Fruit fly (Drosophila melanogaster) whole organism, prepupa: ENCODE data around the gene CG14860.

Experiments used
- Blimp-1 ChIP-seq: fragments of 200-800 bp; sonication (Bioruptor generic); optimal IDR thresholded peaks from 3 replicates; lab custom pipeline; 2017; ENCODE audit warnings: missing biosample characterization, missing genetic modification characterization, mild to moderate bottlenecking, moderate library complexity, missing genetic modification reagents
- CG10631 ChIP-seq: fragments of 200-800 bp; sonication (Bioruptor generic); optimal IDR thresholded peaks from 2 replicates; lab custom pipeline; 2016; ENCODE audit warnings: missing biosample characterization, missing genetic modification characterization
- CG16779 ChIP-seq: fragments of 200-800 bp; sonication (Bioruptor generic); optimal IDR thresholded peaks from 3 replicates; lab custom pipeline; 2017; ENCODE audit warnings: missing biosample characterization, mild to moderate bottlenecking, missing genetic modification characterization
- CG32006 ChIP-seq: fragments of 200-800 bp; sonication (Bioruptor generic); optimal IDR thresholded peaks from 3 replicates; lab custom pipeline; 2017; ENCODE audit warnings: missing biosample characterization, mild to moderate bottlenecking, missing genetic modification characterization
- CG34406 ChIP-seq: fragments of 200-800 bp; sonication (Bioruptor generic); optimal IDR thresholded peaks from 3 replicates; lab custom pipeline; 2016; ENCODE audit warnings: missing biosample characterization, missing genetic modification characterization
- CG3919 ChIP-seq: fragments of 200-800 bp; sonication (Bioruptor generic); optimal IDR thresholded peaks from 3 replicates; lab custom pipeline; 2016; ENCODE audit warnings: missing biosample characterization, missing genetic modification characterization
- CG6276 ChIP-seq: fragments of 200-800 bp; sonication (Bioruptor generic); optimal IDR thresholded peaks from 2 replicates; lab custom pipeline; 2017; ENCODE audit warnings: missing biosample characterization, mild to moderate bottlenecking, missing genetic modification characterization
- CG6792 ChIP-seq: fragments of 200-800 bp; sonication (Bioruptor generic); optimal IDR thresholded peaks from 3 replicates; lab custom pipeline; 2016; ENCODE audit warnings: missing biosample characterization, missing genetic modification characterization
- CG7368 ChIP-seq: fragments of 200-800 bp; sonication (Bioruptor generic); optimal IDR thresholded peaks from 3 replicates; lab custom pipeline; 2016; ENCODE audit warnings: missing biosample characterization, missing genetic modification characterization
- CG8119 ChIP-seq: fragments of 200-800 bp; sonication (Bioruptor generic); IDR thresholded peaks from 3 replicates; pipeline ENCODE4 v1.3.6; 2022; ENCODE audit warnings: missing biosample characterization, missing genetic modification characterization
- Eip93F ChIP-seq: fragments of 200-800 bp; sonication (Bioruptor generic); optimal IDR thresholded peaks from 2 replicates; lab custom pipeline; 2016; ENCODE audit warnings: missing biosample characterization, mild to moderate bottlenecking, missing genetic modification characterization
- Ets21C ChIP-seq: fragments of 200-800 bp; sonication (Bioruptor generic); optimal IDR thresholded peaks from 3 replicates; lab custom pipeline; 2016; ENCODE audit warnings: missing biosample characterization, missing genetic modification characterization
- Gug ChIP-seq: fragments of 200-800 bp; sonication (Bioruptor generic); IDR thresholded peaks from 2 replicates; pipeline ENCODE4 v1.3.6; 2022; ENCODE audit warnings: missing biosample characterization, missing genetic modification characterization
- Hr39 ChIP-seq: fragments of 200-800 bp; sonication (Bioruptor generic); optimal IDR thresholded peaks from 2 replicates; lab custom pipeline; 2016; ENCODE audit warnings: missing biosample characterization, missing genetic modification characterization
- OdsH ChIP-seq: fragments of 200-800 bp; sonication (Bioruptor generic); optimal IDR thresholded peaks from 3 replicates; lab custom pipeline; 2016; ENCODE audit warnings: missing biosample characterization, missing genetic modification characterization
- Smox ChIP-seq: fragments of 200-800 bp; sonication (Bioruptor generic); optimal IDR thresholded peaks from 3 replicates; lab custom pipeline; 2016; ENCODE audit warnings: missing biosample characterization, missing genetic modification characterization
- Sox15 ChIP-seq: fragments of 200-800 bp; sonication (Bioruptor generic); optimal IDR thresholded peaks from 3 replicates; lab custom pipeline; 2016; ENCODE audit warnings: missing biosample characterization, missing genetic modification characterization
- achi ChIP-seq: fragments of 200-800 bp; sonication (Bioruptor generic); optimal IDR thresholded peaks from 3 replicates; lab custom pipeline; 2016; ENCODE audit warnings: missing biosample characterization, missing genetic modification characterization
- acj6 ChIP-seq: fragments of 200-800 bp; sonication (Bioruptor generic); optimal IDR thresholded peaks from 3 replicates; lab custom pipeline; 2016; ENCODE audit warnings: missing biosample characterization, missing genetic modification characterization
- dsx ChIP-seq: fragments of 200-800 bp; optimal IDR thresholded peaks from 3 replicates; lab custom pipeline; 2019; ENCODE audit warnings: missing biosample characterization, mild to moderate bottlenecking, missing genetic modification characterization, moderate library complexity; ENCODE audit not compliant: poor library complexity, severe bottlenecking
- pdm3 ChIP-seq: fragments of 200-800 bp; sonication (Bioruptor generic); optimal IDR thresholded peaks from 3 replicates; lab custom pipeline; 2016; ENCODE audit warnings: missing biosample characterization, missing genetic modification characterization

The CG14860 gene

dm6 chr3R:14917927-14918829, 23.6 kb downstream of the CG14860 start, which contains the start of gene Sdr (continued):
- TF ChIP-seq CG8119 (GFP tag; lab: Robert Waterston, UW) (0 out of 3 replicates have a peak, but pooled peaks have one; percentile 27), Ets21C (peak; percentile 15), CG16779 (no peak), CG10631 (GFP tag; lab: Kevin White, UChicago) (peak; percentile 25), Hr39 (GFP tag; lab: Kevin White, UChicago) (peak; percentile 29), Smox (GFP tag; lab: Kevin White, UChicago) (peak; percentile 52), CG34406 (GFP tag; lab: Kevin White, UChicago) (peak; percentile 23), CG3919 (GFP tag; lab: Kevin White, UChicago) (peak; percentile 42), acj6 (GFP tag; lab: Kevin White, UChicago) (peak; percentile 2), Gug (GFP tag; lab: Robert Waterston, UW) (no peak), Eip93F (no peak), achi (GFP tag; lab: Kevin White, UChicago) (peak; percentile 34), OdsH (GFP tag; lab: Kevin White, UChicago) (peak; percentile 29), CG7368 (GFP tag; lab: Kevin White, UChicago) (no peak), CG6276 (GFP tag; lab: Kevin White, UChicago) (no peak), Sox15 (GFP tag; lab: Kevin White, UChicago) (no peak), dsx (peak; percentile 50), CG32006 (GFP tag; lab: Kevin White, UChicago) (peak; percentile 13), CG6792 (no peak), Blimp-1 (GFP tag; lab: Kevin White, UChicago) (peak; percentile 50), pdm3 (GFP tag; lab: Kevin White, UChicago) (peak; percentile 22)
